Worm (Caenorhabditis elegans) whole organism, late embryonic: ENCODE data around the gene cdk-1.

Experiments used
- T23F11.4 ChIP-seq: fragments of 200-800 bp; sonication (Bioruptor generic); optimal IDR thresholded peaks from 2 replicates; lab custom pipeline; 2018; ENCODE audit warnings: mild to moderate bottlenecking, missing genetic modification characterization, missing compliant biosample characterization
- ahr-1 ChIP-seq: sonication (generic microtip); optimal IDR thresholded peaks from 2 replicates; lab custom pipeline; 2016; ENCODE audit warnings: missing genetic modification characterization, missing compliant biosample characterization
- ceh-30 ChIP-seq: fragments of 150-350 bp; optimal IDR thresholded peaks from 2 replicates; lab custom pipeline; 2014; ENCODE audit warnings: missing biosample characterization, missing genetic modification characterization
- che-1 ChIP-seq: sonication (generic microtip); optimal IDR thresholded peaks from 2 replicates; lab custom pipeline; 2016; ENCODE audit warnings: mild to moderate bottlenecking, missing genetic modification characterization, missing compliant biosample characterization
- dmd-4 ChIP-seq: sonication (generic microtip); optimal IDR thresholded peaks from 2 replicates; lab custom pipeline; 2016; ENCODE audit warnings: borderline replicate concordance, missing genetic modification characterization, missing compliant biosample characterization
- elt-4 ChIP-seq: sonication (generic microtip); optimal IDR thresholded peaks from 2 replicates; lab custom pipeline; 2016; ENCODE audit warnings: missing genetic modification characterization, missing compliant biosample characterization
- gmeb-2 ChIP-seq: sonication (generic microtip); optimal IDR thresholded peaks from 2 replicates; lab custom pipeline; 2016; ENCODE audit warnings: missing genetic modification characterization, inconsistent platforms, missing compliant biosample characterization
- hlh-8 ChIP-seq: sonication (generic microtip); optimal IDR thresholded peaks from 2 replicates; lab custom pipeline; 2016; ENCODE audit warnings: missing genotype, missing genetic modification characterization, missing compliant biosample characterization
- nfya-1 ChIP-seq: sonication (generic microtip); optimal IDR thresholded peaks from 2 replicates; lab custom pipeline; 2017; ENCODE audit warnings: missing genetic modification characterization, mild to moderate bottlenecking, missing compliant biosample characterization, antibody characterized with exemption, moderate library complexity
- nhr-232 ChIP-seq: sonication (generic microtip); optimal IDR thresholded peaks from 2 replicates; lab custom pipeline; 2016; ENCODE audit warnings: missing genetic modification characterization, missing compliant biosample characterization
- unc-42 ChIP-seq: sonication (generic microtip); optimal IDR thresholded peaks from 2 replicates; lab custom pipeline; 2016; ENCODE audit warnings: missing genotype, missing genetic modification characterization, missing compliant biosample characterization

Gene cdk-1

ce11 chrIII:9789607-9790073 is 42.4 kb downstream of the cdk-1 start, which contains the start of gene R10E11.5:
R10E11.5 (minus strand) TSS chrIII:9789657.
- TF ChIP-seq che-1 (tag; lab: Kevin White, UChicago) (no peak), nfya-1 (tag; lab: Kevin White, UChicago) (peak; percentile 51)

ce11 chrIII:9793592-9794417 is 46.5 kb downstream of the cdk-1 start, which contains the start of the genes R10E11.9 and mcm-6:
R10E11.9 (minus strand) TSS chrIII:9793642.
mcm-6 (plus strand) TSS chrIII:9794367.
- no peak for TF ChIP-seq hlh-8 (tag; lab: Kevin White, UChicago)

ce11 chrIII:9796448-9796847 is 49.2 kb downstream of the cdk-1 start, which contains the start of gene srxa-10:
srxa-10 (minus strand) TSS chrIII:9796548.
- TF ChIP-seq elt-4 (tag; lab: Kevin White, UChicago) (no peak), unc-42 (no peak), nhr-232 (tag; lab: Kevin White, UChicago) (no peak), T23F11.4 (GFP tag; lab: Kevin White, UChicago) (no peak), ceh-30 (tag; lab: Kevin White, UChicago) (no peak), ahr-1 (tag; lab: Kevin White, UChicago) (no peak), dmd-4 (tag; lab: Kevin White, UChicago) (no peak), gmeb-2 (tag; lab: Kevin White, UChicago) (no peak)
